Worm (Caenorhabditis elegans) whole organism, L3 larva: ENCODE measurements around the gene ZC266.1.

Source experiments
- ZK546.5 ChIP-seq: sonication (generic microtip); optimal IDR thresholded peaks from 2 replicates; lab custom pipeline; 2017; ENCODE audit warnings: missing biosample characterization, missing genetic modification characterization
- ama-1 ChIP-seq: fragments of 150-350 bp; optimal IDR thresholded peaks from 2 replicates; lab custom pipeline; 2018
- ceh-16 ChIP-seq: sonication (generic microtip); optimal IDR thresholded peaks from 2 replicates; lab custom pipeline; 2017; ENCODE audit warnings: missing biosample characterization, missing genetic modification characterization
- ceh-28 ChIP-seq: fragments of 150-350 bp; optimal IDR thresholded peaks from 2 replicates; lab custom pipeline; 2014; ENCODE audit warnings: missing biosample characterization, missing genetic modification reagents, missing genetic modification characterization
- ceh-82 ChIP-seq: fragments of 150-350 bp; optimal IDR thresholded peaks from 2 replicates; lab custom pipeline; 2014; ENCODE audit warnings: missing biosample characterization, missing genetic modification characterization
- egl-5 ChIP-seq: fragments of 150-350 bp; optimal IDR thresholded peaks from 2 replicates; lab custom pipeline; 2017; ENCODE audit warnings: missing biosample characterization, missing genetic modification reagents, missing genetic modification characterization, inconsistent platforms
- elt-3 ChIP-seq, 3 experiments: fragments of 150-350 bp in 1 of 3; sonication (generic microtip) in 2 of 3; optimal IDR thresholded peaks; 2 replicates in 2 of 3; 4 replicates in 1 of 3; lab custom pipeline; 2014 to 2017; ENCODE audit warnings: missing biosample characterization in 3 of 3, missing genetic modification characterization in 3 of 3
- lin-39 ChIP-seq: fragments of 150-350 bp; optimal IDR thresholded peaks from 2 replicates; lab custom pipeline; 2018; ENCODE audit warnings: missing biosample characterization, missing genetic modification reagents, missing genetic modification characterization
- lsy-12 ChIP-seq: sonication (generic microtip); optimal IDR thresholded peaks from 2 replicates; lab custom pipeline; 2016; ENCODE audit warnings: mild to moderate bottlenecking, missing genetic modification characterization, missing compliant biosample characterization
- mml-1 ChIP-seq: fragments of 150-350 bp; sonication (generic microtip); optimal IDR thresholded peaks from 3 replicates; lab custom pipeline; 2014; ENCODE audit warnings: missing biosample characterization, missing genetic modification characterization
- nfya-1 ChIP-seq: sonication (generic microtip); optimal IDR thresholded peaks from 2 replicates; lab custom pipeline; 2017; ENCODE audit warnings: missing genetic modification characterization, mild to moderate bottlenecking, missing compliant biosample characterization, antibody characterized with exemption, moderate library complexity; ENCODE audit not compliant: insufficient read depth
- nhr-12 ChIP-seq: fragments of 150-350 bp; optimal IDR thresholded peaks from 2 replicates; lab custom pipeline; 2014; ENCODE audit warnings: missing biosample characterization, missing genetic modification characterization
- nhr-23 ChIP-seq: fragments of 150-350 bp; optimal IDR thresholded peaks from 2 replicates; lab custom pipeline; 2014; ENCODE audit warnings: missing biosample characterization, missing genetic modification reagents, missing genetic modification characterization
- nhr-237 ChIP-seq: fragments of 150-350 bp; optimal IDR thresholded peaks from 2 replicates; lab custom pipeline; 2014; ENCODE audit warnings: missing biosample characterization, missing genetic modification characterization
- nhr-25 ChIP-seq: sonication (generic microtip); optimal IDR thresholded peaks from 2 replicates; lab custom pipeline; 2017; ENCODE audit warnings: missing biosample characterization, missing genetic modification characterization
- nhr-28 ChIP-seq: fragments of 150-350 bp; optimal IDR thresholded peaks from 2 replicates; lab custom pipeline; 2014; ENCODE audit warnings: missing biosample characterization, missing genetic modification characterization
- nhr-43 ChIP-seq: sonication (generic microtip); optimal IDR thresholded peaks from 2 replicates; lab custom pipeline; 2016; ENCODE audit warnings: mild to moderate bottlenecking, missing genetic modification characterization, missing compliant biosample characterization; ENCODE audit not compliant: poor library complexity, severe bottlenecking
- nhr-67 ChIP-seq: fragments of 150-350 bp; optimal IDR thresholded peaks from 2 replicates; lab custom pipeline; 2014; ENCODE audit warnings: missing biosample characterization, missing genetic modification characterization
- pqm-1 ChIP-seq: fragments of 150-350 bp; optimal IDR thresholded peaks from 2 replicates; lab custom pipeline; 2017; ENCODE audit warnings: missing biosample characterization, missing genetic modification characterization, inconsistent platforms

The ZC266.1 gene

ce11 chrV:4649649-4650384 is 50.3 kb downstream of the ZC266.1 start:
- TF ChIP-seq nfya-1 (no peak), nhr-25 (tag; lab: Kevin White, UChicago) (peak; percentile 80), nhr-237 (tag; lab: Kevin White, UChicago) (no peak), ceh-16 (tag; lab: Kevin White, UChicago) (no peak), ZK546.5 (tag; lab: Kevin White, UChicago) (no peak), nhr-12 (tag; lab: Kevin White, UChicago) (no peak), ceh-82 (no peak)

DNA sequence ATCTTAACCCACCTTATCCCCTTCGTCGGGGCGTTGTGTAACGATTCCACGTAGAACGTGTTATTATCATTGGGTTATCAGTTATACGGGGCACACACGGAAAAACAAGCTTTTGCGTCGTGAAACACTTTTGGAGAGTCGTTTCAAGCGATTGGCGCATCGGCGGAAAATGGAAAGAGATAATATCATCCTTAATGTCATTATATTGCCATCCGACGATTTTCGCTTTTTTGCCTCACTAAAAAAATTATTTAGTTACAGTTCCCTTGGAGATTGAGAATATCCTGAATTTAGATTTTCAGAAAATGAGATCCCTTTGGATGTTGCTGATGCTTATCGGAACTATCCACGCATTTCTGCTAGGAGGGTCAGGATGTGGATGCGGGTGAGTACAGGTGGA is 51.6 kb downstream of the ZC266.1 start, which contains the start of gene F41F3.8:
F41F3.8 (plus strand) TSS at position 301 of the 400 bp plus-strand sequence.
- TF ChIP-seq mml-1 (tag; lab: Kevin White, UChicago) = no peak
- peak in 1 of 3 experiments; percentile 20 for TF ChIP-seq elt-3 (tag; optimal IDR thresholded peaks at IDR 0.05; lab: Kevin White, UChicago)
- no peak for TF ChIP-seq nhr-43 (tag; lab: Kevin White, UChicago)

DNA sequence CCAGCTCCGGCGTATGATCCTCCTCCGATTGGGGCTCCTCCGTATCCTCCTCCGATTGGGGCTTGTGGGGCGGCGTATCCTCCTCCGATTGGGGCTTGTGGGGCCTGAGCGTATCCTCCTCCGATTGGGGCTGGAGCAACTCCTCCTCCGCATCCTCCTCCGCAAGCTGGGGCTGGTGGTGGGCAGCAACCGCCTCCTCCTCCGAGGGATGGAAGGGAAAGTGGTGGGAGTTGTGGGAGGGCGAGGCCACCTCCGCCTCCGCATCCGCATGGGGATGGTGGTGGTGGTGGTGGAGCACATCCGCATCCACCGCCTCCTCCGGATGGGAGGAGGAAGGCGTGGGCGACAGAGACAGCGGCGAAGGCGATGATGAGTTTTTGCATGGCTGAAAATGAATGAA is 52.2 kb downstream of the ZC266.1 start, which contains the start of gene F41F3.3:
F41F3.3 (minus strand) TSS at position 383 of the 400 bp plus-strand sequence.
- peak; percentile 66 for TF ChIP-seq ama-1 (lab: Kevin White, UChicago)
- TF ChIP-seq nfya-1 = peak; percentile 18
- TF ChIP-seq nhr-25 (tag; lab: Kevin White, UChicago) = peak; percentile 76
- peak; percentile 19 for TF ChIP-seq lsy-12 (tag; lab: Kevin White, UChicago)
- no peak for TF ChIP-seq egl-5 (tag; lab: Kevin White, UChicago)

DNA sequence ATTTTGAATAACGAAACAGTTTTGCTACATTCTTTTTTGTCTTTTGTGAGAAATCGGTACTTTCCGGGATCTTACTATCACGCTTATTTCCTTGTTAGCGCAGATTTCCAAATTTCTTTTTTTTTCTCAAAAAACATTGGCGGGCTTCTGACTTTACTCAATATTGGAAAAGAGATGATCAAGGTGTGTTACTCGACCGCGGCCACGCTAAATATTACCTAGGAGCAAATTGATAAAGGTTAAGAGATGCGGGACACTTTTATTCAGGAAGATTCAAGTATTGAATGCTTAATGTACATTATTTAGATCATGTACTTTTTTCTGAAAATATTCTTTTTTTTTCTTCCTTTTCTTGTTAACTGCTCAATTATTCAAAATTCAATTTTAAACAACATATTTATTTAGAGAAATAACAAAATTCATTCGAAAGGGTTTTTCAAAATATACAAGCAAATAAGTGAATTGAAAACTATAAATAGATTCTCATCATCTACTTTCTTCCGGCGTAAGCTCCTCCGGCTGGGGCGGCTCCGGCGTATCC is 52.7 kb downstream of the ZC266.1 start:
- TF ChIP-seq ceh-28 (tag; lab: Kevin White, UChicago) (no peak), pqm-1 (tag; lab: Kevin White, UChicago) (no peak), ceh-82 (no peak), nhr-25 (tag; lab: Kevin White, UChicago) (peak; percentile 23), nhr-28 (tag; lab: Kevin White, UChicago) (no peak), nhr-67 (tag; lab: Kevin White, UChicago) (no peak), lin-39 (tag; lab: Kevin White, UChicago) (no peak), elt-3 (tag; optimal IDR thresholded peaks at IDR 0.05; lab: Kevin White, UChicago) (peak in 1 of 3 experiments; percentile 74), nhr-23 (tag; lab: Kevin White, UChicago) (no peak), ama-1 (lab: Kevin White, UChicago) (peak; percentile 79), nhr-43 (tag; lab: Kevin White, UChicago) (peak; percentile 79)
